Worm (Caenorhabditis elegans) whole organism, young adult: Measurements from ENCODE around the gene noca-1.

Experiments
- F49E8.2 ChIP-seq: sonication (generic microtip); optimal IDR thresholded peaks from 3 replicates; lab custom pipeline; 2017; ENCODE audit warnings: missing genetic modification characterization, mild to moderate bottlenecking, missing compliant biosample characterization, antibody characterized with exemption, moderate library complexity; ENCODE audit not compliant: insufficient read depth
- Y79H2A.3 ChIP-seq: fragments of 200-800 bp; sonication (Bioruptor generic); conservative IDR thresholded peaks from 2 replicates; pipeline ENCODE4 v1.3.6; 2022; ENCODE audit warnings: missing genetic modification reagents, missing genetic modification characterization, missing compliant biosample characterization
- ceh-58 ChIP-seq: fragments of 200-800 bp; sonication (Bioruptor generic); IDR thresholded peaks from 2 replicates; pipeline ENCODE4 v1.3.6; 2022; ENCODE audit warnings: missing genetic modification characterization, missing compliant biosample characterization
- dox-1 ChIP-seq: fragments of 200-800 bp; sonication (Bioruptor generic); IDR thresholded peaks from 2 replicates; pipeline ENCODE4 v1.3.6; 2022; ENCODE audit warnings: missing genetic modification reagents, missing genetic modification characterization, missing compliant biosample characterization
- egl-18 ChIP-seq: fragments of 200-800 bp; sonication (Bioruptor generic); IDR thresholded peaks from 2 replicates; pipeline ENCODE4 v1.3.6; 2022; ENCODE audit warnings: missing genetic modification reagents, missing genetic modification characterization, missing compliant biosample characterization
- ekl-4 ChIP-seq: fragments of 200-800 bp; sonication (Bioruptor generic); IDR thresholded peaks from 2 replicates; pipeline ENCODE4 v1.3.6; 2022; ENCODE audit warnings: missing genetic modification reagents, missing genetic modification characterization, missing compliant biosample characterization
- mcd-1 ChIP-seq: fragments of 200-800 bp; sonication (Bioruptor generic); IDR thresholded peaks from 2 replicates; pipeline ENCODE4 v1.3.6; 2022; ENCODE audit warnings: missing genetic modification reagents, missing genetic modification characterization, missing compliant biosample characterization
- pbrm-1 ChIP-seq: fragments of 200-800 bp; sonication (Bioruptor generic); IDR thresholded peaks from 2 replicates; pipeline ENCODE4 v1.3.6; 2022; ENCODE audit warnings: missing genetic modification reagents, missing genetic modification characterization, missing compliant biosample characterization
- pha-4 ChIP-seq: fragments of 150-350 bp; sonication (generic microtip); optimal IDR thresholded peaks from 2 replicates; lab custom pipeline; 2014; ENCODE audit warnings: missing biosample characterization, missing genetic modification reagents, missing genetic modification characterization
- snpc-4 ChIP-seq, 5 experiments: fragments of 150-350 bp in 1 of 5; sonication (generic microtip) in 4 of 5; optimal IDR thresholded peaks; 2 replicates each; lab custom pipeline; 2014 to 2018; ENCODE audit warnings: missing genetic modification characterization in 5 of 5, missing biosample characterization in 3 of 5, antibody characterized with exemption in 2 of 5, mild to moderate bottlenecking in 2 of 5, missing compliant biosample characterization in 2 of 5, missing genotype in 2 of 5, moderate library complexity in 2 of 5, missing genetic modification reagents in 1 of 5
- ztf-6 ChIP-seq: fragments of 200-800 bp; sonication (Bioruptor generic); IDR thresholded peaks from 2 replicates; pipeline ENCODE4 v1.3.6; 2022; ENCODE audit warnings: missing genetic modification reagents, missing genetic modification characterization, missing compliant biosample characterization

- TF ChIP-seq snpc-4 (GFP tag; optimal IDR thresholded peaks at IDR 0.05; lab: Kevin White, UChicago) (no peak), snpc-4 (tag; optimal IDR thresholded peaks at IDR 0.05; lab: Kevin White, UChicago) (no peak), ztf-6 (GFP tag; lab: Robert Waterston, UW) (no peak), pbrm-1 (no peak), egl-18 (GFP tag; lab: Robert Waterston, UW) (no peak), ekl-4 (GFP tag; lab: Robert Waterston, UW) (no peak), ceh-58 (GFP tag; lab: Robert Waterston, UW) (no peak), pha-4 (tag; lab: Kevin White, UChicago) (no peak), dox-1 (GFP tag; lab: Robert Waterston, UW) (no peak), mcd-1 (GFP tag; lab: Robert Waterston, UW) (no peak), F49E8.2 (no peak), Y79H2A.3 (GFP tag; lab: Robert Waterston, UW) (no peak)
Measured at ce11 chrV:13195548-13195947, 42.8 kb downstream of the noca-1 start, which contains the start of gene F57B1.1.
